Worm (Caenorhabditis elegans): Measurements from ENCODE around the gene trul-1.

trul-1 gene

DNA sequence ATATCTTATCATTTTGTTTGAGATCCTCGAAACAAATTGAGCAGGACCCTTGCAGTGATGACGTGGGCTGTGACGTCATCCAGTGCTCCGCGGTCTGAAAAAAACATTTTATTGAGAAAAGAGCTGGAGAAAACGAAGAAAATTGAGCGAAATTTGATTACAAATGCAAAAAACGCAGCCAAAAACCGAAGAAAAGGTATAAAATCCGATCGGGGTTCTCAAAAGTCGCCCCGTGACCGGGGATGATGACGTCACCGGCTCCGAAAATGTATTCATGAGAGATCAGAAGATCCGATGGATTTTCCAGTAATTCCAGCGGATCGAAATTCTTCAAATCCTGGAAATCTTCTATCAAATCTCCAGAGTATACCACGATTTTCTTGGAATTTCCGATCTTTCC is at the start of gene trul-1:
trul-1 (minus strand) TSS at position 101 of the 400 bp plus-strand sequence.
- TF ChIP-seq snpc-1.2 (GFP tag; IDR thresholded peaks at IDR 0.05) (no peak), nhr-48 (tag; optimal IDR thresholded peaks at IDR 0.05) (no peak), rbr-2 (tag; optimal IDR thresholded peaks at IDR 0.05) (no peak), php-3 (GFP tag; IDR thresholded peaks at IDR 0.05) (no peak), ctbp-1 (GFP tag; IDR thresholded peaks at IDR 0.05) (no peak), madf-5 (GFP tag; IDR thresholded peaks at IDR 0.05) (no peak), T20F7.1 (GFP tag; optimal IDR thresholded peaks at IDR 0.05) (no peak), madf-9 (GFP tag; conservative IDR thresholded peaks at IDR 0.05) (no peak), dmd-8 (GFP tag; IDR thresholded peaks at IDR 0.05) (no peak), set-16 (GFP tag; IDR thresholded peaks at IDR 0.05) (no peak), lin-39 (tag; optimal IDR thresholded peaks at IDR 0.05) (no peak), zfp-2 (tag; optimal IDR thresholded peaks at IDR 0.05) (no peak), sdz-12 (GFP tag; optimal IDR thresholded peaks at IDR 0.05) (no peak), zip-11 (GFP tag; IDR thresholded peaks at IDR 0.05) (no peak), mdl-1 (tag; optimal IDR thresholded peaks at IDR 0.05) (no peak), T26A8.4 (GFP tag; IDR thresholded peaks at IDR 0.05) (no peak)

DNA sequence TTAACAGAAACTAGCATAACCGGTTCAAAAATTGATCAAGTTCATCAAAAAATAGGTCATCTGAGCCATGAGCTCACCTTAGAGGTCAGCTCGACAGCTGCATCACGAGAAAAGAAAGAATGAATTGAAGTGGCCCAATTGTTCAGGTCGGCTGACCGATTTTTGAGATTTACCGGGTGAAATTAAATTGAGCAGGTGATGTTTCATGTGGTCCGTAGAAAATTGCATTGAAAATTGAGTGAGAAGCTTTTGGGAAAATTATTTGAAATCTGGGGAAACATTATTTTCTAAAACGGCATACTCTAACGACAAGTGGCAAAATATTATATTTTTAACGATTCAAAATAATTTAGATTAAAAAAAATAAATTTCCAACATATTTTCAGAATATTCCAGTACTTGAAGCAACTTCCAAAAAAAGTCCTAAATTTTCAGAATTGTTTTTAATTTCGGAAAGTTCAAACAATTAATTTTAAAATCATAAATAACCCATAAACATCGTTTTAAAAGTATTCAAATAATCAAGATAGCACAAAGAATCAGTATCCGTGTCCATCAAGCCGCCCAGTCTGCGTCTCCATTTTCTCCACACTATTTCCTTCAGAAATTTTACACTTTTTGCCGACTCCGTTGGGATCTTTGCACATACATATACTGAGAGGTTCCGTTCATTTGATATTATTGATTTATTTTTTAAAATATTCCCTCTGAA is 43.4 kb upstream of the trul-1 start, which contains the start of gene sgcb-1:
sgcb-1 (plus strand) TSS at position 662 of the 712 bp plus-strand sequence.
- TF ChIP-seq aha-1 (tag) (peak; percentile 56), mdl-1 (tag; optimal IDR thresholded peaks at IDR 0.05) (no peak), hlh-30 (tag; optimal IDR thresholded peaks at IDR 0.05; ENCODE audit: insufficient read depth) (peak; percentile 24), hlh-11 (tag; optimal IDR thresholded peaks at IDR 0.05) (peak; percentile 6)

DNA sequence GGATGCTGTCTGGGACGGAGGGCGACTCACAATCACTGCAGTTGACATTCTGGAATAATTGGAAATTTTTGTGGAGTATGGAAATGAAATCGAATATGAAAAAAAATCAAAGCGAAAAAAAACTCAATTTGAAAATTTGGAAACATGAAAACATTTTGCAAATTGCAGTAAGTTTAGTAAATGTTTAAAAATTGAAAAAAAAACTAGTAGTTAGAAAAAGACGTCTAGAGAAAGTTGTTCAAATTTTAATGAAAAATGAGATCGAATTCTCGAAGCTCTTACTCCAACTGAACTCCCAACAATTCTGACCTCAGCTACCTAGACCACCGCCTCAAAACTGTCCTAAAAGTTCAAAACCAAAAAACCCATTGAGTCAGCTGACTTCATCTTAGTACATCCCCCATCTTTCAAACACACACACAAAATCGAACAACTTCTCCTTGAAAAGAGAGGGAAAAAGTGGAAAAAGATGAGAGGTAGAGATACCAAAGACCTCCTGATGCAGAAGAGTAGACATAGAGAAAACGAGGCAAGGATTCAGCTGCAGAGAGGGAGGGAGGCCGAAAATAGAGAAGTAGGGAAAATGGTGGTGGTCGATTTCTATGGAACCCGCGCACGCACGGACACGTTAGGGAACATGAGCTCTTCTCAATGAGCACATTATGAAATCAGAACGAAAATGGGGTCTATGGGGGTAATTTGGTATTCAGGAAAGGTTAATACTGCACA is 40.8 kb upstream of the trul-1 start, which contains the start of gene K01A2.10:
K01A2.10 (minus strand) TSS at position 51 of the 729 bp plus-strand sequence.
- TF ChIP-seq D1046.2 (GFP tag; IDR thresholded peaks at IDR 0.05), result peak; percentile 48; the same call in 1 of the 2 replicates
- TF ChIP-seq zip-2 (tag; optimal IDR thresholded peaks at IDR 0.05), result no peak
- TF ChIP-seq zag-1 (tag; optimal IDR thresholded peaks at IDR 0.05), result no peak
- TF ChIP-seq F49E8.2 (tag; optimal IDR thresholded peaks at IDR 0.05; ENCODE audit: borderline replicate concordance), result no peak
- no peak for TF ChIP-seq ceh-32 (tag; optimal IDR thresholded peaks at IDR 0.05; ENCODE audit: poor library complexity)
- no peak for TF ChIP-seq saeg-2 (GFP tag; IDR thresholded peaks at IDR 0.05)
- no peak for TF ChIP-seq php-3 (GFP tag; IDR thresholded peaks at IDR 0.05)
- no peak for TF ChIP-seq lim-7 (GFP tag; IDR thresholded peaks at IDR 0.05)
- no peak for TF ChIP-seq lir-3 (tag; optimal IDR thresholded peaks at IDR 0.05)
- TF ChIP-seq dve-1 (tag; optimal IDR thresholded peaks at IDR 0.05; ENCODE audit: insufficient read depth), result no peak
- no peak for TF ChIP-seq ceh-44 (GFP tag; IDR thresholded peaks at IDR 0.05)
- TF ChIP-seq nhr-10 (tag; optimal IDR thresholded peaks at IDR 0.05), result no peak
- TF ChIP-seq zfp-2 (tag; optimal IDR thresholded peaks at IDR 0.05), result no peak
- no peak for TF ChIP-seq ama-1 (optimal IDR thresholded peaks at IDR 0.05)
- no peak for TF ChIP-seq zip-11 (GFP tag; IDR thresholded peaks at IDR 0.05)
- TF ChIP-seq hlh-11 (tag; optimal IDR thresholded peaks at IDR 0.05), result peak; percentile 32
- no peak for TF ChIP-seq Y75B8A.6 (GFP tag; IDR thresholded peaks at IDR 0.05)
- TF ChIP-seq hmg-1.1 (GFP tag; IDR thresholded peaks at IDR 0.05), result peak; percentile 60
- TF ChIP-seq nhr-102 (tag; optimal IDR thresholded peaks at IDR 0.05), result no peak
- TF ChIP-seq spr-3 (GFP tag; optimal IDR thresholded peaks at IDR 0.05), result no peak
- TF ChIP-seq nhr-28 (tag; optimal IDR thresholded peaks at IDR 0.05), result peak; percentile 55
- no peak for TF ChIP-seq dmd-6 (GFP tag; IDR thresholded peaks at IDR 0.05)
- no peak for TF ChIP-seq T20F7.1 (GFP tag; optimal IDR thresholded peaks at IDR 0.05)
- no peak for TF ChIP-seq nhr-6 (tag; optimal IDR thresholded peaks at IDR 0.05)
- no peak for TF ChIP-seq pqm-1 (tag; optimal IDR thresholded peaks at IDR 0.05)
- TF ChIP-seq lin-39 (tag; optimal IDR thresholded peaks at IDR 0.05), result no peak
- no peak for TF ChIP-seq nhr-25 (tag; optimal IDR thresholded peaks at IDR 0.05; ENCODE audit: borderline replicate concordance, insufficient read depth)
- no peak for TF ChIP-seq T26A8.4 (GFP tag; IDR thresholded peaks at IDR 0.05)
- no peak for TF ChIP-seq skn-1 (tag; optimal IDR thresholded peaks at IDR 0.05)
- peak; percentile 33 for TF ChIP-seq rbr-2 (tag; optimal IDR thresholded peaks at IDR 0.05)
- no peak for TF ChIP-seq dmd-8 (GFP tag; IDR thresholded peaks at IDR 0.05)
- no peak for TF ChIP-seq nhr-77 (tag; optimal IDR thresholded peaks at IDR 0.05)
- no peak for TF ChIP-seq nhr-41 (GFP tag; IDR thresholded peaks at IDR 0.05)
- TF ChIP-seq spr-1 (tag; optimal IDR thresholded peaks at IDR 0.05), result no peak

Measured in whole organism, L4 larva.